Worm (Caenorhabditis elegans) whole organism, dauer: ENCODE measurements around the gene scrm-5.
"Not testable (repeated sequence)": the region's sequence is repeated elsewhere in the genome, so short reads cannot be mapped to it uniquely, and the experiment has no call there.

Experiments
- unc-62 ChIP-seq: sonication (generic microtip); optimal IDR thresholded peaks from 2 replicates; lab custom pipeline; 2017; ENCODE audit warnings: missing biosample characterization, missing genetic modification reagents, missing genetic modification characterization

The scrm-5 gene

ce11 chrIV:4154641-4155040 lies 7.6 kb upstream of the scrm-5 start, which contains the start of gene K08D10.14:
TSS of gene K08D10.14 (plus strand) at chrIV:4154941.
- TF ChIP-seq unc-62 (GFP tag; lab: Kevin White, UChicago) = no peak

ce11 chrIV:4164392-4164791 lies 2.2 kb downstream of the scrm-5 start, which contains the start of gene scrm-8:
TSS of gene scrm-8 (plus strand) at chrIV:4164692.
- TF ChIP-seq unc-62 (GFP tag; lab: Kevin White, UChicago) = no peak

- TF ChIP-seq unc-62 (GFP tag; lab: Kevin White, UChicago) = no peak
Observed at ce11 chrIV:4167296-4167695, 5.1 kb downstream of the scrm-5 start.

- no peak for TF ChIP-seq unc-62 (GFP tag; lab: Kevin White, UChicago)
Observed at ce11 chrIV:4171531-4172163, 9.4 kb downstream of the scrm-5 start, which contains the start of the genes K08D10.13 and rnp-2. TSS of gene K08D10.13 (minus strand) at chrIV:4171581. TSS of gene rnp-2 (plus strand) at chrIV:4172076.

- TF ChIP-seq unc-62 (GFP tag; lab: Kevin White, UChicago) = no peak
Observed at ce11 chrIV:4172242-4172641, 10.0 kb downstream of the scrm-5 start.

- no peak for TF ChIP-seq unc-62 (GFP tag; lab: Kevin White, UChicago)
Observed at ce11 chrIV:4173789-4174188, 11.6 kb downstream of the scrm-5 start, which contains the start of gene rnp-3. TSS of gene rnp-3 (plus strand) at chrIV:4174089.

ce11 chrIV:4176088-4176487 lies 13.9 kb downstream of the scrm-5 start, which contains the start of gene dnj-15:
TSS of gene dnj-15 (plus strand) at chrIV:4176388.
- no peak for TF ChIP-seq unc-62 (GFP tag; lab: Kevin White, UChicago)

ce11 chrIV:4176659-4177058 lies 14.4 kb downstream of the scrm-5 start:
- TF ChIP-seq unc-62 (GFP tag; lab: Kevin White, UChicago) = no peak

- TF ChIP-seq unc-62 (GFP tag; lab: Kevin White, UChicago) = no peak
Observed at ce11 chrIV:4177560-4177959, 15.3 kb downstream of the scrm-5 start.

- TF ChIP-seq unc-62 (GFP tag; lab: Kevin White, UChicago) = no peak
Observed at ce11 chrIV:4178424-4178823, 16.2 kb downstream of the scrm-5 start, which contains the start of gene tsen-34. TSS of gene tsen-34 (plus strand) at chrIV:4178457.

ce11 chrIV:4186099-4186498 lies 23.9 kb downstream of the scrm-5 start, which contains the start of gene K08D10.11:
TSS of gene K08D10.11 (minus strand) at chrIV:4186199.
- TF ChIP-seq unc-62 (GFP tag; lab: Kevin White, UChicago) = not testable (repeated sequence)

- TF ChIP-seq unc-62 (GFP tag; lab: Kevin White, UChicago) = not testable (repeated sequence)
Observed at ce11 chrIV:4196729-4197128, 34.5 kb downstream of the scrm-5 start, which contains the start of gene K06B9.6. TSS of gene K06B9.6 (minus strand) at chrIV:4196829.

ce11 chrIV:4197167-4197566 lies 34.9 kb downstream of the scrm-5 start, which contains the start of gene cyp-25A6:
TSS of gene cyp-25A6 (plus strand) at chrIV:4197467.
- TF ChIP-seq unc-62 (GFP tag; lab: Kevin White, UChicago) = not testable (repeated sequence)

- TF ChIP-seq unc-62 (GFP tag; lab: Kevin White, UChicago) = no peak
Observed at ce11 chrIV:4204275-4204674, 42.1 kb downstream of the scrm-5 start, which contains the start of gene pax-2. TSS of gene pax-2 (minus strand) at chrIV:4204375.

ce11 chrIV:4207088-4207487 lies 44.9 kb downstream of the scrm-5 start, which contains the start of gene osgn-1:
TSS of gene osgn-1 (plus strand) at chrIV:4207388.
- TF ChIP-seq unc-62 (GFP tag; lab: Kevin White, UChicago) = no peak

- TF ChIP-seq unc-62 (GFP tag; lab: Kevin White, UChicago) = no peak
Observed at ce11 chrIV:4209084-4209483, 46.9 kb downstream of the scrm-5 start.

- no peak for TF ChIP-seq unc-62 (GFP tag; lab: Kevin White, UChicago)
Observed at ce11 chrIV:4210868-4211267, 48.6 kb downstream of the scrm-5 start.
